Worm (Caenorhabditis elegans) whole organism, L1 larva: ENCODE measurements around the gene bbs-4.
A peak's percentile ranks its signal among the peaks of the same experiment; 100 is the strongest.

Experiments
- C34B4.2 ChIP-seq: sonication (generic microtip); optimal IDR thresholded peaks from 2 replicates; lab custom pipeline; 2017; ENCODE audit warnings: mild to moderate bottlenecking, missing genetic modification characterization, missing compliant biosample characterization
- F16B12.6 ChIP-seq: fragments of 150-350 bp; optimal IDR thresholded peaks from 2 replicates; lab custom pipeline; 2014; ENCODE audit warnings: missing biosample characterization, missing genetic modification characterization
- alr-1 ChIP-seq: fragments of 200-800 bp; sonication (Bioruptor generic); optimal IDR thresholded peaks from 2 replicates; lab custom pipeline; 2018; ENCODE audit warnings: borderline replicate concordance, mild to moderate bottlenecking, missing genetic modification characterization, missing compliant biosample characterization
- aly-2 ChIP-seq: fragments of 150-350 bp; optimal IDR thresholded peaks from 2 replicates; lab custom pipeline; 2014; ENCODE audit warnings: missing biosample characterization, missing genetic modification characterization
- ama-1 ChIP-seq: fragments of 150-350 bp; optimal IDR thresholded peaks from 2 replicates; lab custom pipeline; 2014
- blmp-1 ChIP-seq: fragments of 150-350 bp; optimal IDR thresholded peaks from 2 replicates; lab custom pipeline; 2014; ENCODE audit warnings: missing biosample characterization, missing genetic modification characterization
- ceh-8 ChIP-seq: fragments of 200-800 bp; sonication (Bioruptor generic); optimal IDR thresholded peaks from 2 replicates; lab custom pipeline; 2018; ENCODE audit warnings: mild to moderate bottlenecking, missing genetic modification characterization, moderate library complexity, missing compliant biosample characterization
- ceh-82 ChIP-seq, 3 experiments: fragments of 150-350 bp in 1 of 3; sonication (generic microtip) in 2 of 3; optimal IDR thresholded peaks; 2 replicates each; lab custom pipeline; 2014 to 2017; ENCODE audit warnings: missing biosample characterization in 3 of 3, missing genetic modification characterization in 3 of 3
- ceh-88 ChIP-seq: fragments of 200-800 bp; sonication (Bioruptor generic); IDR thresholded peaks from 2 replicates; pipeline ENCODE4 v1.3.6; 2022; ENCODE audit warnings: missing genetic modification characterization, missing compliant biosample characterization
- ceh-90 ChIP-seq: sonication (generic microtip); optimal IDR thresholded peaks from 2 replicates; lab custom pipeline; 2016; ENCODE audit warnings: missing genetic modification characterization, missing compliant biosample characterization
- dpl-1 ChIP-seq, 3 experiments: fragments of 150-350 bp in 2 of 3; sonication (generic microtip) in 1 of 3; optimal IDR thresholded peaks; 2 replicates each; lab custom pipeline; 2014 to 2017; ENCODE audit warnings: missing biosample characterization in 3 of 3, missing genetic modification characterization in 3 of 3, missing genetic modification reagents in 3 of 3
- dsc-1 ChIP-seq: sonication (generic microtip); optimal IDR thresholded peaks from 2 replicates; lab custom pipeline; 2016; ENCODE audit warnings: mild to moderate bottlenecking, missing genetic modification characterization, missing compliant biosample characterization
- efl-1 ChIP-seq, 4 experiments: fragments of 150-350 bp; optimal IDR thresholded peaks in 3 of 4; peaks in 1 of 4; 1 replicate in 1 of 4; 2 replicates in 3 of 4; lab custom pipeline; 2014; ENCODE audit warnings: missing biosample characterization in 2 of 4, missing genetic modification characterization in 2 of 4, missing genetic modification reagents in 2 of 4
- efl-3 ChIP-seq: fragments of 200-800 bp; sonication (Bioruptor generic); optimal IDR thresholded peaks from 2 replicates; lab custom pipeline; 2018; ENCODE audit warnings: mild to moderate bottlenecking, missing genetic modification characterization, missing compliant biosample characterization
- elt-2 ChIP-seq: sonication (generic microtip); optimal IDR thresholded peaks from 2 replicates; lab custom pipeline; 2016; ENCODE audit warnings: missing genetic modification characterization, mild to moderate bottlenecking, inconsistent platforms, missing compliant biosample characterization, missing genetic modification reagents
- elt-3 ChIP-seq, 6 experiments: fragments of 150-350 bp in 1 of 6; sonication (generic microtip); optimal IDR thresholded peaks; 2 replicates each; lab custom pipeline; 2017 to 2018; ENCODE audit warnings: missing biosample characterization in 6 of 6, missing genetic modification characterization in 6 of 6, inconsistent platforms in 1 of 6
- ets-5 ChIP-seq: fragments of 200-800 bp; sonication (Bioruptor generic); IDR thresholded peaks from 2 replicates; pipeline ENCODE4 v1.3.6; 2022; ENCODE audit warnings: missing genetic modification characterization, missing compliant biosample characterization
- fkh-10 ChIP-seq: sonication (generic microtip); optimal IDR thresholded peaks from 2 replicates; lab custom pipeline; 2017; ENCODE audit warnings: missing biosample characterization, missing genetic modification reagents, missing genetic modification characterization
- fkh-4 ChIP-seq: sonication (generic microtip); optimal IDR thresholded peaks from 2 replicates; lab custom pipeline; 2016; ENCODE audit warnings: missing compliant biosample characterization, missing genetic modification characterization, borderline replicate concordance
- fos-1 ChIP-seq: fragments of 150-350 bp; optimal IDR thresholded peaks from 2 replicates; lab custom pipeline; 2014; ENCODE audit warnings: missing biosample characterization, missing genetic modification characterization
- grh-1 ChIP-seq: fragments of 200-800 bp; sonication (Bioruptor generic); IDR thresholded peaks from 2 replicates; pipeline ENCODE4 v1.3.6; 2022; ENCODE audit warnings: missing genetic modification reagents, missing genetic modification characterization, missing compliant biosample characterization
- hlh-4 ChIP-seq: sonication (generic microtip); optimal IDR thresholded peaks from 2 replicates; lab custom pipeline; 2016; ENCODE audit warnings: mild to moderate bottlenecking, missing genetic modification characterization, missing compliant biosample characterization
- hpl-2 ChIP-seq: fragments of 150-350 bp; optimal IDR thresholded peaks from 2 replicates; lab custom pipeline; 2014; ENCODE audit warnings: missing biosample characterization, missing genetic modification reagents, missing genetic modification characterization
- isw-1 ChIP-seq: fragments of 200-800 bp; sonication (Bioruptor generic); IDR thresholded peaks from 2 replicates; pipeline ENCODE4 v1.3.6; 2022; ENCODE audit warnings: missing genetic modification characterization, missing compliant biosample characterization
- jun-1 ChIP-seq: fragments of 150-350 bp; optimal IDR thresholded peaks from 2 replicates; lab custom pipeline; 2014; ENCODE audit warnings: missing biosample characterization, missing genetic modification reagents, missing genetic modification characterization
- lin-14 ChIP-seq: fragments of 200-800 bp; sonication (Bioruptor generic); optimal IDR thresholded peaks from 2 replicates; lab custom pipeline; 2018; ENCODE audit warnings: mild to moderate bottlenecking, missing genetic modification characterization, moderate library complexity, missing compliant biosample characterization
- lin-39 ChIP-seq: fragments of 150-350 bp; optimal IDR thresholded peaks from 2 replicates; lab custom pipeline; 2014; ENCODE audit warnings: missing biosample characterization, missing genetic modification reagents, missing genetic modification characterization
- lir-3 ChIP-seq: sonication (generic microtip); optimal IDR thresholded peaks from 2 replicates; lab custom pipeline; 2016; ENCODE audit warnings: mild to moderate bottlenecking, missing genetic modification characterization, moderate library complexity, missing compliant biosample characterization; ENCODE audit not compliant: poor library complexity
- mab-9 ChIP-seq: fragments of 200-800 bp; sonication (Bioruptor generic); IDR thresholded peaks from 2 replicates; pipeline ENCODE4 v1.3.6; 2022; ENCODE audit warnings: missing genetic modification reagents, missing genetic modification characterization, missing compliant biosample characterization
- mdl-1 ChIP-seq, 2 experiments: fragments of 150-350 bp; optimal IDR thresholded peaks; 2 replicates each; lab custom pipeline; 2014 to 2017; ENCODE audit warnings: missing biosample characterization in 2 of 2, missing genetic modification characterization in 2 of 2, inconsistent platforms in 1 of 2
- mef-2 ChIP-seq: fragments of 150-350 bp; optimal IDR thresholded peaks from 2 replicates; lab custom pipeline; 2014; ENCODE audit warnings: missing biosample characterization, missing genetic modification characterization
- mep-1 ChIP-seq: fragments of 150-350 bp; optimal IDR thresholded peaks from 2 replicates; lab custom pipeline; 2014; ENCODE audit warnings: missing biosample characterization, missing genetic modification characterization
- nhr-11 ChIP-seq: fragments of 150-350 bp; optimal IDR thresholded peaks from 2 replicates; lab custom pipeline; 2014; ENCODE audit warnings: missing biosample characterization, missing genetic modification characterization
- nhr-19 ChIP-seq: fragments of 200-800 bp; sonication (Bioruptor generic); conservative IDR thresholded peaks from 2 replicates; pipeline ENCODE4 v1.3.6; 2022; ENCODE audit warnings: missing genetic modification characterization, missing compliant biosample characterization
- nhr-28 ChIP-seq: fragments of 150-350 bp; optimal IDR thresholded peaks from 2 replicates; lab custom pipeline; 2014; ENCODE audit warnings: missing biosample characterization, missing genetic modification characterization
- nhr-85 ChIP-seq: sonication (generic microtip); peaks from one replicate; lab custom pipeline; 2016; ENCODE audit warnings: missing genetic modification characterization, inconsistent platforms, missing compliant biosample characterization
- nhr-90 ChIP-seq: sonication (generic microtip); optimal IDR thresholded peaks from 2 replicates; lab custom pipeline; 2016; ENCODE audit warnings: mild to moderate bottlenecking, missing genetic modification characterization, missing compliant biosample characterization; ENCODE audit not compliant: poor library complexity
- pag-3 ChIP-seq: sonication (generic microtip); optimal IDR thresholded peaks from 2 replicates; lab custom pipeline; 2017; ENCODE audit warnings: missing genetic modification characterization, mild to moderate bottlenecking, missing compliant biosample characterization, antibody characterized with exemption, borderline replicate concordance; ENCODE audit not compliant: insufficient read depth
- pqm-1 ChIP-seq: sonication (generic microtip); optimal IDR thresholded peaks from 3 replicates; lab custom pipeline; 2017; ENCODE audit warnings: missing biosample characterization, missing genetic modification characterization
- rnt-1 ChIP-seq: sonication (generic microtip); optimal IDR thresholded peaks from 2 replicates; lab custom pipeline; 2016; ENCODE audit warnings: mild to moderate bottlenecking, missing genetic modification characterization, moderate library complexity, missing compliant biosample characterization
- skn-1 ChIP-seq: fragments of 150-350 bp; optimal IDR thresholded peaks from 2 replicates; lab custom pipeline; 2014; ENCODE audit warnings: missing biosample characterization, missing genetic modification characterization
- snu-23 ChIP-seq: sonication (generic microtip); optimal IDR thresholded peaks from 2 replicates; lab custom pipeline; 2016; ENCODE audit warnings: missing genetic modification characterization, missing compliant biosample characterization
- sox-4 ChIP-seq: sonication (generic microtip); optimal IDR thresholded peaks from 2 replicates; lab custom pipeline; 2016; ENCODE audit warnings: missing genetic modification characterization, missing compliant biosample characterization
- sptf-1 ChIP-seq: fragments of 150-350 bp; optimal IDR thresholded peaks from 2 replicates; lab custom pipeline; 2014; ENCODE audit warnings: missing biosample characterization, missing genetic modification characterization
- sup-37 ChIP-seq: fragments of 200-800 bp; sonication (Bioruptor generic); optimal IDR thresholded peaks from 2 replicates; lab custom pipeline; 2018; ENCODE audit warnings: mild to moderate bottlenecking, missing genetic modification characterization, missing compliant biosample characterization
- swsn-7 ChIP-seq: sonication (generic microtip); optimal IDR thresholded peaks from 2 replicates; lab custom pipeline; 2016; ENCODE audit warnings: missing genetic modification characterization, missing compliant biosample characterization
- tlp-1 ChIP-seq: fragments of 150-350 bp; optimal IDR thresholded peaks from 2 replicates; lab custom pipeline; 2014; ENCODE audit warnings: missing biosample characterization, missing genetic modification characterization
- unc-30 ChIP-seq: sonication (generic microtip); optimal IDR thresholded peaks from 2 replicates; lab custom pipeline; 2017; ENCODE audit warnings: missing biosample characterization, missing genetic modification characterization
- unc-86 ChIP-seq: sonication (generic microtip); optimal IDR thresholded peaks from 2 replicates; lab custom pipeline; 2016; ENCODE audit warnings: missing genetic modification characterization, missing compliant biosample characterization
- unc-98 ChIP-seq: fragments of 200-800 bp; sonication (Bioruptor generic); IDR thresholded peaks from 2 replicates; pipeline ENCODE4 v1.3.6; 2022; ENCODE audit warnings: missing genetic modification characterization, missing compliant biosample characterization
- xbp-1 ChIP-seq: sonication (generic microtip); optimal IDR thresholded peaks from 2 replicates; lab custom pipeline; 2016; ENCODE audit warnings: missing genetic modification characterization, missing compliant biosample characterization
- zag-1 ChIP-seq: fragments of 150-350 bp; optimal IDR thresholded peaks from 2 replicates; lab custom pipeline; 2014; ENCODE audit warnings: missing biosample characterization, missing genetic modification characterization
- ztf-11 ChIP-seq, 2 experiments: sonication (generic microtip); optimal IDR thresholded peaks; 2 replicates each; lab custom pipeline; 2016 to 2017; ENCODE audit warnings: missing genetic modification characterization in 2 of 2, missing biosample characterization in 1 of 2, missing compliant biosample characterization in 1 of 2

bbs-4 gene

DNA sequence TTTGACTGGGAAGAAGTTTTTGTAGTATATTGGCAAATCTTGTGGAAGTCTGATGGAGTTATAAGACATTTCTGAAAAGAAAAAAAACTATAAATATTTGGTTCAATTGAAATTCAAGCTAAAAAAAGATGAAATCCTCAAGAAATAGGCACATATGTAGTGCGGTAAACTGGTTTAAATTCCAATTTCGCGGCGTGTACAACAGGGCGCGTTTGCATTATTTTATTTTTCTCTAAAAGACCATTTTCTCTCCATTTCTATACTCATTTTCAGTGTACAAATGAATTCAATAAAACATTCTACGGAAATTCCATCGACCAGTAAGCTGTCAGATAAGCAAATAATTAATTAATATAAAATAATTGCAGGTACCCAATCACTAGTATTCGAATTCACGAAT lies 2.2 kb upstream of the bbs-4 start, which contains the start of the genes pri-1 and F58A4.6:
Gene pri-1, minus strand, starts transcription at position 71 of the 400 bp plus-strand sequence.
Gene F58A4.6, plus strand, starts transcription at position 272 of the 400 bp plus-strand sequence.
- TF ChIP-seq fos-1 (tag; lab: Kevin White, UChicago), result no peak
- TF ChIP-seq fkh-4 (tag; lab: Kevin White, UChicago), result no peak
- no peak for TF ChIP-seq dsc-1 (tag; lab: Kevin White, UChicago)
- TF ChIP-seq isw-1 (GFP tag; lab: Robert Waterston, UW), result no peak
- TF ChIP-seq alr-1 (tag; lab: Kevin White, UChicago), result no peak
- no peak for TF ChIP-seq hlh-4 (tag; lab: Kevin White, UChicago)
- TF ChIP-seq F16B12.6 (tag; lab: Kevin White, UChicago), result peak; percentile 48
- no peak for TF ChIP-seq fkh-10
- TF ChIP-seq pqm-1 (tag; lab: Kevin White, UChicago), result no peak
- TF ChIP-seq ceh-82 (tag; optimal IDR thresholded peaks at IDR 0.05; lab: Kevin White, UChicago), result peak in 1 of 3 experiments; percentile 56
- no peak for TF ChIP-seq C34B4.2
- TF ChIP-seq ets-5 (GFP tag; lab: Robert Waterston, UW), result no peak
- TF ChIP-seq grh-1 (GFP tag; lab: Robert Waterston, UW), result peak; percentile 55
- TF ChIP-seq dpl-1 (GFP tag; optimal IDR thresholded peaks at IDR 0.05; lab: Kevin White, UChicago), result peak; percentile 81 to 91 (median 86)
- TF ChIP-seq tlp-1 (tag; lab: Kevin White, UChicago), result no peak
- peak; percentile 28 for TF ChIP-seq nhr-90 (tag; lab: Kevin White, UChicago)
- no peak for TF ChIP-seq ceh-90 (tag; lab: Kevin White, UChicago)
- no peak for TF ChIP-seq pag-3 (tag; lab: Kevin White, UChicago)
- TF ChIP-seq jun-1 (tag; lab: Kevin White, UChicago), result no peak
- TF ChIP-seq nhr-19 (GFP tag; lab: Robert Waterston, UW), result no peak; the same call in 1 of the 2 replicates
- TF ChIP-seq nhr-28 (tag; lab: Kevin White, UChicago), result no peak
- no peak for TF ChIP-seq sup-37
- TF ChIP-seq efl-3 (GFP tag; lab: Kevin White, UChicago), result no peak
- TF ChIP-seq hpl-2 (GFP tag; lab: Kevin White, UChicago), result no peak
- no peak for TF ChIP-seq unc-30 (tag; lab: Kevin White, UChicago)
- peak; percentile 43 for TF ChIP-seq snu-23 (GFP tag; lab: Kevin White, UChicago)
- TF ChIP-seq mep-1 (tag; lab: Kevin White, UChicago), result peak; percentile 30
- TF ChIP-seq aly-2 (tag; lab: Kevin White, UChicago), result no peak
- peak; percentile 7 for TF ChIP-seq swsn-7 (tag; lab: Kevin White, UChicago)
- peak; percentile 40 for TF ChIP-seq rnt-1 (tag; lab: Kevin White, UChicago)
- no peak for TF ChIP-seq zag-1 (tag; lab: Kevin White, UChicago)
- TF ChIP-seq ztf-11 (tag; optimal IDR thresholded peaks at IDR 0.05; lab: Kevin White, UChicago), result peak in 1 of 2 experiments; percentile 2
- no peak for TF ChIP-seq sox-4 (tag; lab: Kevin White, UChicago)
- no peak for TF ChIP-seq lin-39 (tag; lab: Kevin White, UChicago)
- TF ChIP-seq efl-1 (optimal IDR thresholded peaks at IDR 0.05; lab: Kevin White, UChicago), result peak; percentile 88 to 90
- peak; percentile 90 to 99 for TF ChIP-seq efl-1 (GFP tag; optimal IDR thresholded peaks at IDR 0.05 in 1 of 2; lab: Kevin White, UChicago)
- TF ChIP-seq nhr-85 (tag; lab: Kevin White, UChicago), result peak; percentile 76
- no peak for TF ChIP-seq ama-1 (lab: Kevin White, UChicago)
- no peak for TF ChIP-seq lir-3
- TF ChIP-seq skn-1 (tag; lab: Kevin White, UChicago), result peak; percentile 12
- TF ChIP-seq mef-2 (tag; lab: Kevin White, UChicago), result no peak
- TF ChIP-seq ceh-88 (GFP tag; lab: Robert Waterston, UW), result no peak
- TF ChIP-seq lin-14 (GFP tag; lab: Kevin White, UChicago), result no peak
- no peak for TF ChIP-seq mdl-1 (tag; optimal IDR thresholded peaks at IDR 0.05; lab: Kevin White, UChicago)
- peak in 1 of 6 experiments; percentile 28 for TF ChIP-seq elt-3 (tag; optimal IDR thresholded peaks at IDR 0.05; lab: Kevin White, UChicago)
- TF ChIP-seq unc-98 (GFP tag; lab: Robert Waterston, UW), result no peak
- no peak for TF ChIP-seq ceh-8 (GFP tag; lab: Kevin White, UChicago)
- no peak for TF ChIP-seq unc-86 (tag; lab: Kevin White, UChicago)
- no peak for TF ChIP-seq mab-9
- TF ChIP-seq nhr-11 (tag; lab: Kevin White, UChicago), result no peak
- no peak for TF ChIP-seq elt-2 (tag; lab: Kevin White, UChicago)
- TF ChIP-seq blmp-1 (tag; lab: Kevin White, UChicago), result peak; percentile 7
- TF ChIP-seq xbp-1 (tag; lab: Kevin White, UChicago), result no peak
- TF ChIP-seq sptf-1 (tag; lab: Kevin White, UChicago), result no peak
